Fruit fly (Drosophila melanogaster): ENCODE data around the gene Tim9a.

DNA sequence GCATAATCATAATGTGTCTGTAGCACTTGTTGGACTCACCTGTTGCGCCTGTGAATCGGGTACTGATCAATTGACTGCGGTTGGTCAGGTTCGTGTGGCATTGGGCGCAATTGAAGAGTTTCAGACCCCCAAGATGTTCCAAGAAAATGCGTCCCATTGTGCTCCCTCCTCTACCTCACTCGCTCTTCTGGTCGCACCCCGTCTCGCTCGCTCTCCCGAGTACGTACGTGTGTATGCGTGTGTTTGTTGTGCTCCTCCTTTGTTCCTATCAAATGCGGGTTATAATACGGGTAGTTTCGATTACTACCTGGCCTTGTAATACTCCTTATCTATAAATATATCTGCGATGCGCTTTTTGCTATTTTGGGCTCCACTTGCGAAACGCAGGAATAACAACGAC is 1.8 kb downstream of the Tim9a start:
- TF ChIP-seq pan (optimal IDR thresholded peaks at IDR 0.05) (no peak), ey (GFP tag; optimal IDR thresholded peaks at IDR 0.05) (no peak), CrebA (GFP tag; optimal IDR thresholded peaks at IDR 0.05; ENCODE audit: borderline replicate concordance) (no peak), sage (GFP tag; optimal IDR thresholded peaks at IDR 0.05) (no peak), Dif (GFP tag; optimal IDR thresholded peaks at IDR 0.05; ENCODE audit: partially characterized antibody) (no peak), Hr83 (GFP tag; optimal IDR thresholded peaks at IDR 0.05; ENCODE audit: poor library complexity, severe bottlenecking) (no peak), Hnf4 (GFP tag; optimal IDR thresholded peaks at IDR 0.05) (no peak)

All from whole organism, wandering third instar larva.